Worm (Caenorhabditis elegans) whole organism, L2 larva: ENCODE data around the gene C31E10.11.

Experiments
- ama-1 ChIP-seq: fragments of 150-350 bp; optimal IDR thresholded peaks from 2 replicates; lab custom pipeline; 2018; ENCODE audit warnings: inconsistent platforms
- lin-11 ChIP-seq: fragments of 150-350 bp; sonication (generic microtip); optimal IDR thresholded peaks from 2 replicates; lab custom pipeline; 2014; ENCODE audit warnings: missing biosample characterization, missing genetic modification characterization, inconsistent platforms, mixed read lengths
- sem-4 ChIP-seq: fragments of 150-350 bp; optimal IDR thresholded peaks from 2 replicates; lab custom pipeline; 2014; ENCODE audit warnings: missing biosample characterization, missing genetic modification reagents, missing genetic modification characterization
- unc-39 ChIP-seq: fragments of 150-350 bp; optimal IDR thresholded peaks from 2 replicates; lab custom pipeline; 2014; ENCODE audit warnings: missing biosample characterization, missing genetic modification characterization
- unc-55 ChIP-seq: fragments of 150-350 bp; sonication (generic microtip); optimal IDR thresholded peaks from 3 replicates; lab custom pipeline; 2014; ENCODE audit warnings: missing biosample characterization, missing genetic modification reagents, missing genetic modification characterization
- zag-1 ChIP-seq: fragments of 150-350 bp; optimal IDR thresholded peaks from 2 replicates; lab custom pipeline; 2014; ENCODE audit warnings: missing biosample characterization, missing genetic modification characterization
- ztf-1 ChIP-seq: fragments of 200-800 bp; sonication (Bioruptor generic); conservative IDR thresholded peaks from 2 replicates; pipeline ENCODE4 v1.3.6; 2022; ENCODE audit warnings: missing genetic modification characterization, missing compliant biosample characterization

DNA sequence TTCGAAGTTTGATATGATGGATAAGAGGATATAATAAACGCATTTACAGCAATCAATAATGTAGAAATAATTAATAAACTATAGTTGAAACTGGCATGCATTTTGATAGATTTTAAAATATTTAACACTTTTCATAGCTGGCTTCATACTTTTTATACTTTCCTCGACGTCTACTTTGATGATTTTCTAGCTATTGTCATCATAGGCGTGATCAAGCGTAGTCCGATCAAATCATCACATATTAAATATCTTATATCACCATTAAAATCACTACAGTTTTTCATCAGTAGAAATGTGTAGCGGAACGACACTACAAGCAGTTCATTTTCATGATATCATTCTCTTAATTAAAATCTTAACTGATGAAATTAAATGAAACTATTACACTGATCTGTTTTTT is 24.8 kb upstream of the C31E10.11 start, which contains the start of gene C04C11.25:
- TF ChIP-seq zag-1, result no peak
- no peak for TF ChIP-seq lin-11
- TF ChIP-seq ama-1 (lab: Kevin White, UChicago), result no peak
- no peak for TF ChIP-seq unc-39 (tag; lab: Kevin White, UChicago)
- no peak for TF ChIP-seq ztf-1 (GFP tag; lab: Robert Waterston, UW)
- TF ChIP-seq unc-55 (GFP tag; lab: Kevin White, UChicago), result no peak
- no peak for TF ChIP-seq sem-4
